Fruit fly (Drosophila melanogaster): ENCODE results near the gene CG18404.

dm6 chr3R:30289056-30289734 is 36.2 kb downstream of the CG18404 start:
- TF ChIP-seq spab (GFP tag; optimal IDR thresholded peaks at IDR 0.05): peak; percentile 28
- peak; percentile 51 for TF ChIP-seq pdm3 (GFP tag; optimal IDR thresholded peaks at IDR 0.05)
